Worm (Caenorhabditis elegans) whole organism, mixed stage, embryonic: Measurements from ENCODE around the gene F53G2.3.

Source experiments
- M03D4.4 ChIP-seq: sonication (generic microtip); optimal IDR thresholded peaks from 2 replicates; lab custom pipeline; 2017; ENCODE audit warnings: mild to moderate bottlenecking, missing genetic modification characterization, missing compliant biosample characterization
- bed-3 ChIP-seq: fragments of 200-800 bp; sonication (Bioruptor generic); optimal IDR thresholded peaks from 3 replicates; lab custom pipeline; 2018; ENCODE audit warnings: mild to moderate bottlenecking, missing genetic modification characterization, moderate library complexity, missing compliant biosample characterization
- blmp-1 ChIP-seq: fragments of 150-350 bp; optimal IDR thresholded peaks from 2 replicates; lab custom pipeline; 2014; ENCODE audit warnings: missing biosample characterization, missing genetic modification characterization
- ceh-39 ChIP-seq: fragments of 150-350 bp; optimal IDR thresholded peaks from 2 replicates; lab custom pipeline; 2014; ENCODE audit warnings: missing biosample characterization, missing genetic modification characterization
- ceh-43 ChIP-seq: fragments of 200-800 bp; sonication (Bioruptor generic); optimal IDR thresholded peaks from 2 replicates; lab custom pipeline; 2018; ENCODE audit warnings: mild to moderate bottlenecking, missing genetic modification characterization, moderate library complexity, missing compliant biosample characterization
- ceh-83 ChIP-seq: fragments of 200-800 bp; sonication (Bioruptor generic); optimal IDR thresholded peaks from 2 replicates; lab custom pipeline; 2018; ENCODE audit warnings: mild to moderate bottlenecking, missing genetic modification characterization, missing compliant biosample characterization
- ces-1 ChIP-seq: fragments of 150-350 bp; optimal IDR thresholded peaks from 2 replicates; lab custom pipeline; 2014; ENCODE audit warnings: missing biosample characterization, missing genetic modification reagents, missing genetic modification characterization
- cnd-1 ChIP-seq: fragments of 200-800 bp; sonication (Bioruptor generic); optimal IDR thresholded peaks from 2 replicates; lab custom pipeline; 2018; ENCODE audit warnings: mild to moderate bottlenecking, missing genetic modification characterization, missing compliant biosample characterization
- drap-1 ChIP-seq: fragments of 200-800 bp; sonication (Bioruptor generic); optimal IDR thresholded peaks from 3 replicates; lab custom pipeline; 2018; ENCODE audit warnings: mild to moderate bottlenecking, missing genetic modification characterization, missing compliant biosample characterization
- elt-1 ChIP-seq: sonication (generic microtip); optimal IDR thresholded peaks from 2 replicates; lab custom pipeline; 2017; ENCODE audit warnings: missing genetic modification characterization, mild to moderate bottlenecking, missing compliant biosample characterization, antibody characterized with exemption, moderate library complexity, borderline replicate concordance; ENCODE audit not compliant: insufficient read depth
- elt-3 ChIP-seq: fragments of 150-350 bp; optimal IDR thresholded peaks from 2 replicates; lab custom pipeline; 2014; ENCODE audit warnings: missing biosample characterization, missing genetic modification characterization
- hlh-1 ChIP-seq: fragments of 150-350 bp; optimal IDR thresholded peaks from 2 replicates; lab custom pipeline; 2014; ENCODE audit warnings: missing biosample characterization, missing genetic modification reagents, missing genetic modification characterization
- lin-13 ChIP-seq: fragments of 150-350 bp; optimal IDR thresholded peaks from 2 replicates; lab custom pipeline; 2014; ENCODE audit warnings: missing biosample characterization, missing genetic modification characterization
- lin-32 ChIP-seq: fragments of 200-800 bp; sonication (Bioruptor generic); optimal IDR thresholded peaks from 2 replicates; lab custom pipeline; 2018; ENCODE audit warnings: mild to moderate bottlenecking, missing genetic modification characterization, missing compliant biosample characterization
- lsy-2 ChIP-seq: fragments of 150-350 bp; optimal IDR thresholded peaks from 2 replicates; lab custom pipeline; 2014; ENCODE audit warnings: missing biosample characterization, missing genetic modification characterization
- mab-5 ChIP-seq: fragments of 150-350 bp; optimal IDR thresholded peaks from 2 replicates; lab custom pipeline; 2014; ENCODE audit warnings: missing biosample characterization, missing genetic modification characterization
- mep-1 ChIP-seq: fragments of 150-350 bp; optimal IDR thresholded peaks from 2 replicates; lab custom pipeline; 2017; ENCODE audit warnings: missing biosample characterization, missing genetic modification reagents, missing genetic modification characterization, inconsistent platforms
- mls-2 ChIP-seq: sonication (generic microtip); optimal IDR thresholded peaks from 2 replicates; lab custom pipeline; 2016; ENCODE audit warnings: mild to moderate bottlenecking, missing genetic modification characterization, moderate library complexity, missing compliant biosample characterization
- nhr-12 ChIP-seq: fragments of 150-350 bp; optimal IDR thresholded peaks from 2 replicates; lab custom pipeline; 2014; ENCODE audit warnings: missing biosample characterization, missing genetic modification characterization
- nhr-2 ChIP-seq: fragments of 150-350 bp; optimal IDR thresholded peaks from 2 replicates; lab custom pipeline; 2014; ENCODE audit warnings: missing biosample characterization, missing genetic modification characterization
- nhr-28 ChIP-seq: fragments of 150-350 bp; optimal IDR thresholded peaks from 2 replicates; lab custom pipeline; 2014; ENCODE audit warnings: missing biosample characterization, missing genetic modification characterization
- nhr-76 ChIP-seq: sonication (generic microtip); optimal IDR thresholded peaks from 2 replicates; lab custom pipeline; 2017; ENCODE audit warnings: missing biosample characterization, missing genetic modification characterization
- pha-4 ChIP-seq: fragments of 150-350 bp; optimal IDR thresholded peaks from 2 replicates; lab custom pipeline; 2018; ENCODE audit warnings: missing biosample characterization, missing genetic modification reagents, missing genetic modification characterization
- snpc-4 ChIP-seq: fragments of 150-350 bp; optimal IDR thresholded peaks from 2 replicates; lab custom pipeline; 2014; ENCODE audit warnings: missing biosample characterization, missing genetic modification characterization
- sptf-1 ChIP-seq: sonication (generic microtip); optimal IDR thresholded peaks from 2 replicates; lab custom pipeline; 2017; ENCODE audit warnings: mild to moderate bottlenecking, missing genetic modification characterization, moderate library complexity, missing compliant biosample characterization
- unc-39 ChIP-seq: fragments of 150-350 bp; optimal IDR thresholded peaks from 2 replicates; lab custom pipeline; 2014; ENCODE audit warnings: missing biosample characterization, missing genetic modification characterization
- zip-8 ChIP-seq: fragments of 150-350 bp; optimal IDR thresholded peaks from 2 replicates; lab custom pipeline; 2014; ENCODE audit warnings: missing biosample characterization, missing genetic modification characterization
- ztf-11 ChIP-seq: fragments of 150-350 bp; optimal IDR thresholded peaks from 2 replicates; lab custom pipeline; 2014; ENCODE audit warnings: missing biosample characterization, missing genetic modification characterization

F53G2.3 gene

ce11 chrII:2438944-2439343 is 41.3 kb upstream of the F53G2.3 start:
- no peak for TF ChIP-seq nhr-28 (tag; lab: Kevin White, UChicago)
- no peak for TF ChIP-seq ztf-11 (tag; lab: Kevin White, UChicago)
- TF ChIP-seq lin-13 (tag; lab: Kevin White, UChicago), result no peak
- no peak for TF ChIP-seq M03D4.4 (tag; lab: Kevin White, UChicago)
- TF ChIP-seq ces-1 (GFP tag; lab: Kevin White, UChicago), result no peak
- TF ChIP-seq elt-3, result no peak
- no peak for TF ChIP-seq cnd-1 (tag; lab: Kevin White, UChicago)
- no peak for TF ChIP-seq mab-5 (tag; lab: Kevin White, UChicago)
- no peak for TF ChIP-seq bed-3 (GFP tag; lab: Kevin White, UChicago)
- TF ChIP-seq ceh-43, result no peak
- no peak for TF ChIP-seq nhr-76 (tag; lab: Kevin White, UChicago)
- no peak for TF ChIP-seq nhr-2 (tag; lab: Kevin White, UChicago)
- TF ChIP-seq ceh-83 (GFP tag; lab: Kevin White, UChicago), result no peak
- no peak for TF ChIP-seq lsy-2 (tag; lab: Kevin White, UChicago)

DNA sequence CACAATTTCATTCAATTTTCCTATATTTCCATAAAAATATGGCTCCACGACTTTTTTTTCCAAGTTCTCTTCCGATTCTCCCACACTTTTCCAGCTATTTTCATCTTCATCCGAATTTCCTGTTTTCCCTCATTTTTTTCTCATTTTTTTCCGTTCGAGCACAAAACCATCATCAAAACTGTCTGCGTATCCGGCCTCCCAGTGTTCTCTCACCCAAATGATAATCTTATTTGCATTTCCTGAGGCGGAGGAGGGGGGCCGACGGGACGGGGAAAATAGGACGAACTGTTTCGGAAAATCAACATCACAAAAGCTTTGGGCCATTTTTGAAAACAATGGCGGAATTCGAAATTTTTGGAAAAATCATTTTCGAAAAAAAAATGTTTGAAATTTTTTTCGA is 39.9 kb upstream of the F53G2.3 start:
- TF ChIP-seq sptf-1 (tag; lab: Kevin White, UChicago) (no peak), ces-1 (GFP tag; lab: Kevin White, UChicago) (peak; percentile 63)
- TF ChIP-seq, all 35 proteins: peak for 1

- no peak for TF ChIP-seq hlh-1
Observed at ce11 chrII:2442243-2442642, 38.0 kb upstream of the F53G2.3 start.

DNA sequence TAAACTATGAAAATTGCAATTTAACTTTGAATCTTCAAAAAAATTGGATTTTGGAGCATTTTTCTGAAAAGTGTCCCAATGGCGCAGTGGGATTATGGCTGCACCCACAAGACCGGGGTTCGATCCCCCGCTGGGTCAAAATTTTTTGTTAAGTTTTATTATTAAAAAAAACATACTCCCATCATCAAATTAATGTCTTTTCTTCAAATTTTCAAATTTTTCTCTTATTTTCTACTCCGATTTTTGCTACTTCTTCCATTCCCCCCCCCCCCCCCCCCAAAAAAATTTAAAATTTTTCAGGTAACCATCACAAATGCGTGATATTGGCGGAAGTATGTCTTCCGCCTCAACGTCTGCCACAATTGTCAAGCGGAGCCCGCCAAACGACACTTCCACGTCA is 37.2 kb upstream of the F53G2.3 start, which contains the start of gene vab-19:
Gene vab-19 (plus strand): TSS at position 301 of the 400 bp plus-strand sequence.
- TF ChIP-seq hlh-1 (no peak), drap-1 (GFP tag; lab: Kevin White, UChicago) (no peak)
- TF ChIP-seq, all 35 proteins: peak for 0

- peak; percentile 31 for TF ChIP-seq ceh-83 (GFP tag; lab: Kevin White, UChicago)
- no peak for TF ChIP-seq lin-32 (GFP tag; lab: Kevin White, UChicago)
- TF ChIP-seq elt-3, result no peak
- no peak for TF ChIP-seq blmp-1 (tag; lab: Kevin White, UChicago)
- no peak for TF ChIP-seq ceh-39
- no peak for TF ChIP-seq ceh-43
- TF ChIP-seq ces-1 (GFP tag; lab: Kevin White, UChicago), result no peak
- no peak for TF ChIP-seq drap-1 (GFP tag; lab: Kevin White, UChicago)
Observed at ce11 chrII:2445164-2445563, 35.0 kb upstream of the F53G2.3 start.

ce11 chrII:2446727-2447126 is 33.5 kb upstream of the F53G2.3 start:
- TF ChIP-seq blmp-1 (tag; lab: Kevin White, UChicago) (no peak), sptf-1 (tag; lab: Kevin White, UChicago) (no peak), elt-3 (no peak), snpc-4 (tag; lab: Kevin White, UChicago) (no peak), ztf-11 (tag; lab: Kevin White, UChicago) (no peak), zip-8 (no peak)

ce11 chrII:2450990-2451389 is 29.2 kb upstream of the F53G2.3 start:
- TF ChIP-seq lsy-2 (tag; lab: Kevin White, UChicago) (peak; percentile 1), mep-1 (peak; percentile 42), M03D4.4 (tag; lab: Kevin White, UChicago) (no peak), bed-3 (GFP tag; lab: Kevin White, UChicago) (no peak), hlh-1 (no peak), mls-2 (tag; lab: Kevin White, UChicago) (peak; percentile 4), unc-39 (tag; lab: Kevin White, UChicago) (no peak), blmp-1 (tag; lab: Kevin White, UChicago) (no peak), elt-1 (no peak), ceh-39 (no peak)

DNA sequence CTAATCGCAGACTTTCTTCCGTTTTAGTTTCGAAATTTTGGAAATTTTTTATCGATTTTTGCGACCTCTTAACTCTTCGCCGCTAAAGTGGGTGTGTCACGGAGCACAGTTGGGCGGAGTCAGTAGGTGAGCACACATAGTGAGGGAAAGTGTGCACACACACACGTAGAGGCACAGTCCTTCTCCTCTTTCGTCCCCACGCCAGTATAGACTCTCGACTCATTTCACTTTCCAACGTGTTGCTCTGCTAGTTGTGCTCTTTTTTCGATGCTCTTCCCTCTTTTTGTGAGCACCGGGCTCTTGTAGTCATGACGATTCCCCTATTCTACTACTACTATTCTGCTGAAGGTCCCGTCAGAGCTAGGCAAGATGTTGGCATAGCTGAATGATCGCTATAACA is 27.7 kb upstream of the F53G2.3 start:
- TF ChIP-seq nhr-28 (tag; lab: Kevin White, UChicago) (no peak), nhr-12 (tag; lab: Kevin White, UChicago) (no peak), pha-4 (peak; percentile 27), ceh-83 (GFP tag; lab: Kevin White, UChicago) (peak; percentile 23)
